Worm (Caenorhabditis elegans) whole organism, L1 larva: ENCODE results near the gene set-9.

ENCODE experiments used
- lin-15B ChIP-seq: fragments of 150-350 bp; sonication (generic microtip); optimal IDR thresholded peaks from 3 replicates; lab custom pipeline; 2014; ENCODE audit warnings: missing biosample characterization, missing genetic modification characterization
- lir-3 ChIP-seq: sonication (generic microtip); optimal IDR thresholded peaks from 2 replicates; lab custom pipeline; 2016; ENCODE audit warnings: mild to moderate bottlenecking, missing genetic modification characterization, moderate library complexity, missing compliant biosample characterization; ENCODE audit not compliant: poor library complexity

ce11 chrIV:4336139-4336851 lies 28.6 kb downstream of the set-9 start, which contains the start of the genes W03B1.3 and oac-51:
- TF ChIP-seq lin-15B (tag; lab: Kevin White, UChicago) (no peak), lir-3 (tag; lab: Kevin White, UChicago) (no peak)
